Worm (Caenorhabditis elegans): ENCODE measurements around the gene M162.7.

ce11 chrV:19783829-19784228 lies 11.0 kb downstream of the M162.7 start, which contains the start of gene srt-45:
- TF ChIP-seq fkh-2 (tag; optimal IDR thresholded peaks at IDR 0.05) (no peak), nhr-28 (tag; optimal IDR thresholded peaks at IDR 0.05) (no peak), fkh-10 (GFP tag; optimal IDR thresholded peaks at IDR 0.05) (no peak), skn-1 (tag; optimal IDR thresholded peaks at IDR 0.05) (no peak), ceh-16 (tag; optimal IDR thresholded peaks at IDR 0.05) (no peak), zag-1 (tag; optimal IDR thresholded peaks at IDR 0.05) (no peak), nhr-43 (tag; optimal IDR thresholded peaks at IDR 0.05; ENCODE audit: poor library complexity, severe bottlenecking) (no peak), elt-1 (tag; optimal IDR thresholded peaks at IDR 0.05) (no peak), ama-1 (optimal IDR thresholded peaks at IDR 0.05) (no peak), fos-1 (tag; optimal IDR thresholded peaks at IDR 0.05) (no peak)
